Worm (Caenorhabditis elegans) whole organism, young adult: ENCODE results near the gene maa-1.

Source experiments
- C06A6.2 ChIP-seq: fragments of 200-800 bp; sonication (Bioruptor generic); conservative IDR thresholded peaks from 2 replicates; pipeline ENCODE4 v1.3.6; 2022; ENCODE audit warnings: missing genetic modification characterization, missing compliant biosample characterization
- hlh-12 ChIP-seq: sonication (generic microtip); optimal IDR thresholded peaks from 2 replicates; lab custom pipeline; 2016; ENCODE audit warnings: missing genetic modification characterization, missing compliant biosample characterization
- nhr-80 ChIP-seq: sonication (generic microtip); optimal IDR thresholded peaks from 2 replicates; lab custom pipeline; 2016; ENCODE audit warnings: missing genetic modification characterization, missing compliant biosample characterization
- sptf-2 ChIP-seq: fragments of 200-800 bp; sonication (Bioruptor generic); optimal IDR thresholded peaks from 2 replicates; lab custom pipeline; 2018; ENCODE audit warnings: mild to moderate bottlenecking, missing genetic modification characterization, missing compliant biosample characterization
- xnd-1 ChIP-seq: sonication (generic microtip); optimal IDR thresholded peaks from 2 replicates; lab custom pipeline; 2016; ENCODE audit warnings: missing genotype, missing genetic modification reagents, missing genetic modification characterization, missing compliant biosample characterization

ce11 chrIII:11853533-11853932 is 31.2 kb upstream of the maa-1 start:
- TF ChIP-seq nhr-80 (tag; lab: Kevin White, UChicago) (no peak), C06A6.2 (GFP tag; lab: Robert Waterston, UW) (no peak), xnd-1 (tag; lab: Kevin White, UChicago) (no peak), hlh-12 (tag; lab: Kevin White, UChicago) (no peak), sptf-2 (no peak)
